Worm (Caenorhabditis elegans) whole organism, early embryonic: ENCODE measurements around the gene Y43B11AL.1.

ENCODE experiments used
- B0310.2 ChIP-seq: sonication (generic microtip); optimal IDR thresholded peaks from 2 replicates; lab custom pipeline; 2016; ENCODE audit warnings: mild to moderate bottlenecking, missing genetic modification characterization, missing compliant biosample characterization
- F13C5.2 ChIP-seq: sonication (generic microtip); optimal IDR thresholded peaks from 2 replicates; lab custom pipeline; 2017; ENCODE audit warnings: mild to moderate bottlenecking, missing genetic modification characterization, inconsistent platforms, missing compliant biosample characterization
- aly-1 ChIP-seq: sonication (generic microtip); optimal IDR thresholded peaks from 2 replicates; lab custom pipeline; 2016; ENCODE audit warnings: missing genetic modification characterization, missing compliant biosample characterization
- ama-1 ChIP-seq: fragments of 150-350 bp; optimal IDR thresholded peaks from 2 replicates; lab custom pipeline; 2014
- ceh-13 ChIP-seq: fragments of 200-800 bp; sonication (Bioruptor generic); optimal IDR thresholded peaks from 2 replicates; lab custom pipeline; 2018; ENCODE audit warnings: mild to moderate bottlenecking, missing genetic modification characterization, missing compliant biosample characterization
- ceh-36 ChIP-seq: sonication (generic microtip); optimal IDR thresholded peaks from 2 replicates; lab custom pipeline; 2016; ENCODE audit warnings: missing genetic modification characterization, inconsistent platforms, missing compliant biosample characterization
- ets-7 ChIP-seq: sonication (generic microtip); optimal IDR thresholded peaks from 2 replicates; lab custom pipeline; 2016; ENCODE audit warnings: missing genotype, missing genetic modification characterization, missing compliant biosample characterization
- flt-1 ChIP-seq: fragments of 200-800 bp; sonication (Bioruptor generic); IDR thresholded peaks from 2 replicates; pipeline ENCODE4 v1.3.6; 2022; ENCODE audit warnings: missing genetic modification characterization, missing compliant biosample characterization
- hmbx-1 ChIP-seq: sonication (generic microtip); optimal IDR thresholded peaks from 2 replicates; lab custom pipeline; 2016; ENCODE audit warnings: mild to moderate bottlenecking, missing genetic modification characterization, missing compliant biosample characterization
- hmg-4 ChIP-seq: fragments of 200-800 bp; sonication (Bioruptor generic); optimal IDR thresholded peaks from 2 replicates; lab custom pipeline; 2018; ENCODE audit warnings: mild to moderate bottlenecking, missing genetic modification characterization, missing compliant biosample characterization
- hnd-1 ChIP-seq: sonication (generic microtip); optimal IDR thresholded peaks from 2 replicates; lab custom pipeline; 2016; ENCODE audit warnings: missing genetic modification characterization, missing compliant biosample characterization
- pes-1 ChIP-seq: fragments of 200-800 bp; sonication (Bioruptor generic); IDR thresholded peaks from 2 replicates; pipeline ENCODE4 v1.3.6; 2022; ENCODE audit warnings: missing genetic modification reagents, missing genetic modification characterization, missing compliant biosample characterization
- scrt-1 ChIP-seq: fragments of 200-800 bp; sonication (Bioruptor generic); IDR thresholded peaks from 2 replicates; pipeline ENCODE4 v1.3.6; 2022; ENCODE audit warnings: missing genetic modification characterization, missing compliant biosample characterization
- sea-1 ChIP-seq: fragments of 200-800 bp; sonication (Bioruptor generic); conservative IDR thresholded peaks from 2 replicates; pipeline ENCODE4 v1.3.6; 2022; ENCODE audit warnings: missing genetic modification characterization, missing compliant biosample characterization
- tbx-11 ChIP-seq: fragments of 200-800 bp; sonication (Bioruptor generic); IDR thresholded peaks from 2 replicates; pipeline ENCODE4 v1.3.6; 2022; ENCODE audit warnings: missing genetic modification characterization, missing compliant biosample characterization
- tbx-37 ChIP-seq: fragments of 200-800 bp; sonication (Bioruptor generic); conservative IDR thresholded peaks from 2 replicates; pipeline ENCODE4 v1.3.6; 2022; ENCODE audit warnings: missing genetic modification reagents, missing genetic modification characterization, missing compliant biosample characterization
- tra-4 ChIP-seq: sonication (generic microtip); optimal IDR thresholded peaks from 2 replicates; lab custom pipeline; 2017; ENCODE audit warnings: missing genetic modification characterization, missing compliant biosample characterization

Y43B11AL.1 gene

ce11 chrIV:7052135-7052534, 13.0 kb upstream of the Y43B11AL.1 start:
- TF ChIP-seq B0310.2 (tag; lab: Kevin White, UChicago) (no peak), hmg-4 (no peak), ceh-13 (no peak), hnd-1 (tag; lab: Kevin White, UChicago) (no peak)

DNA sequence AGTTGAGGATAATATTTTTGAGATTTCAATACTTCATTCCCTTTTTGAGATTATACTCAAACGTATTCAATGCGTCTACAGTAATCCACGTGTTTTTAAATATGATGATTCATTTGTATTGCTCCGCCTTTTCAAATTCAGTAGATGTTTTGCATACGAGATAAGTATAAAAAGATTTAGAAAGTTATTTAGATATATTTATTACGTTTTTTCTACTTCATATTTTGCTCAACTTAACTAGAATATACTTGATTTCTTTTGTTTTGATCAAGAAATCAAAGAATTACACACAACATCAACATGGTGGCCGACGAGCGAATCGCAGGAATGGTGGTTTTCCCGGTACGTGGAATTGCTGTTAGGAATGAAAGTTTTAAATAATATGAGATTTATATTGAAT, 7.4 kb upstream of the Y43B11AL.1 start, which contains the start of gene srx-50:
srx-50 (plus strand) TSS at position 301 of the 400 bp plus-strand sequence.
- no peak for TF ChIP-seq hnd-1 (tag; lab: Kevin White, UChicago)
- no peak for TF ChIP-seq ceh-13
- TF ChIP-seq tbx-11 (GFP tag; lab: Robert Waterston, UW), result no peak
- TF ChIP-seq tbx-37 (GFP tag; lab: Robert Waterston, UW), result no peak
- TF ChIP-seq B0310.2 (tag; lab: Kevin White, UChicago), result no peak
- no peak for TF ChIP-seq pes-1
- TF ChIP-seq ceh-36 (tag; lab: Kevin White, UChicago), result no peak
- no peak for TF ChIP-seq aly-1
- no peak for TF ChIP-seq hmg-4
- TF ChIP-seq sea-1 (GFP tag; lab: Robert Waterston, UW), result no peak
- no peak for TF ChIP-seq flt-1
- TF ChIP-seq scrt-1 (GFP tag; lab: Robert Waterston, UW), result no peak
- no peak for TF ChIP-seq ama-1 (lab: Kevin White, UChicago)
- TF ChIP-seq tra-4 (tag; lab: Kevin White, UChicago), result no peak
- TF ChIP-seq hmbx-1 (tag; lab: Kevin White, UChicago), result no peak
- TF ChIP-seq ets-7 (tag; lab: Kevin White, UChicago), result no peak

DNA sequence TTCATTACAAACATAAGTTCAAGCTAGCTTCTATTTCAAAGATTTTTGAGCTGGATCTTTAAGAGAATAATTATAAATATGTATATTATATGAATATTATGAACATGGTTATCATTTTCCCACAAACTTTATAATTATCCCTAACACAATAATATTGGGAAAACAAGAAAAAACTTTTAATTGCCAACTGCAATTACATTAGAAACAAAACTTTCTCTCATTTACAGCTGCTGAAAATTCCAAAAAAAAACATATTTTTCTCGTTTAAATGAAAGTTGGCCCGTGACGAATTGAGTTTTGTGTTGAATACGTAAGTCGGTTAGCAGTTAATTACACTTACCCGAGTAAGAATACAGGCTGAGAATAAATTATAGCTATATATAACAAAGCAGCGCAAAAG, 2.4 kb upstream of the Y43B11AL.1 start:
- TF ChIP-seq tra-4 (tag; lab: Kevin White, UChicago), result no peak
- no peak for TF ChIP-seq hmbx-1 (tag; lab: Kevin White, UChicago)
- no peak for TF ChIP-seq scrt-1 (GFP tag; lab: Robert Waterston, UW)
- no peak for TF ChIP-seq F13C5.2 (tag; lab: Kevin White, UChicago)
- TF ChIP-seq hmg-4, result no peak
- TF ChIP-seq ceh-13, result no peak
- no peak for TF ChIP-seq flt-1
- TF ChIP-seq sea-1 (GFP tag; lab: Robert Waterston, UW), result no peak
- TF ChIP-seq hnd-1 (tag; lab: Kevin White, UChicago), result no peak
- TF ChIP-seq ets-7 (tag; lab: Kevin White, UChicago), result no peak
- no peak for TF ChIP-seq ama-1 (lab: Kevin White, UChicago)
- no peak for TF ChIP-seq ceh-36 (tag; lab: Kevin White, UChicago)
- no peak for TF ChIP-seq aly-1
- TF ChIP-seq B0310.2 (tag; lab: Kevin White, UChicago), result no peak
- no peak for TF ChIP-seq tbx-37 (GFP tag; lab: Robert Waterston, UW)

DNA sequence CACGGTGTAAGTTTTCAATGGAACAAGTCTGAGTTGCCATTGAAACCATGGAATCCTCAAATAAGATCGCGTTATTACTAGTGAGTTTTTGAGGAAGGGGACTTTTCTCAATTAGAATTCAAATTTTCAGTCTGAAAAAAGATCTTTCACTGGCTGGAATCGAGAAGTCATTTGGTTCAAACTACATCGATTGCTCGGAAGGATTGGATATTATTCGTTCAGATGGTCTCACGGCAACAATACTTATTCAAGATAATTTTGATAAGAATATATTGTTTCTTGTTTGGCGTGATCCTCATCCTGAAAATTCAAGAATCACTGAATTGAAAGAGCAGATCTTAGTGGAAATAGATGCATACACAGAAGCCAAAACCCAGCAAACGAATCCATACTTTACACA, 2.3 kb downstream of the Y43B11AL.1 start:
- TF ChIP-seq hmbx-1 (tag; lab: Kevin White, UChicago) (no peak), ama-1 (lab: Kevin White, UChicago) (no peak), scrt-1 (GFP tag; lab: Robert Waterston, UW) (no peak), B0310.2 (tag; lab: Kevin White, UChicago) (no peak), hnd-1 (tag; lab: Kevin White, UChicago) (no peak), F13C5.2 (tag; lab: Kevin White, UChicago) (no peak), flt-1 (no peak), pes-1 (no peak)

ce11 chrIV:7072110-7072509, 7.0 kb downstream of the Y43B11AL.1 start, which contains the start of gene srg-48:
srg-48 (plus strand) TSS chrIV:7072410.
- TF ChIP-seq tbx-11 (GFP tag; lab: Robert Waterston, UW) (no peak), hmbx-1 (tag; lab: Kevin White, UChicago) (no peak), hmg-4 (no peak), scrt-1 (GFP tag; lab: Robert Waterston, UW) (no peak), hnd-1 (tag; lab: Kevin White, UChicago) (no peak), ceh-36 (tag; lab: Kevin White, UChicago) (no peak), sea-1 (GFP tag; lab: Robert Waterston, UW) (no peak), tbx-37 (GFP tag; lab: Robert Waterston, UW) (no peak), ama-1 (lab: Kevin White, UChicago) (no peak), flt-1 (no peak), tra-4 (tag; lab: Kevin White, UChicago) (no peak), pes-1 (no peak), ceh-13 (no peak), F13C5.2 (tag; lab: Kevin White, UChicago) (no peak), ets-7 (tag; lab: Kevin White, UChicago) (no peak), B0310.2 (tag; lab: Kevin White, UChicago) (no peak)

DNA sequence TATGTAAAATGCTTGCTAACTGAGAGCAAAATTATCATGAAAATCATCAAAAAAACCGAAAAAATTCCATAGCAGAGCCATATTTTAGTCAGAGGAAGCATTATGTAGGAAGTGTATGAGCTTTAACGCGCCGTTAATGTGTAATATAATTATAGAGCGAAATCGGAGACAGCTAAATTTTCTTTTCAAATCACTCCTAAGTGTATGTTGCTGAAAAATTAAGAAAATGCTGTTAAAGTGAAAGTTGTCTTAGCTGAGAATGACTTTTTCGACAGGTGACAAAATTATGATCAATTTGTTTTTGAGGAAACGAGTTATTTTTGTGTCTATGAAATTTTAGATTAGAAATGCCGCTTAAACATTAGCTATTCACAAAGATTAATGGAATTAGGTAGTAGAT, 9.9 kb downstream of the Y43B11AL.1 start, which contains the start of gene srg-50:
srg-50 (minus strand) TSS at position 101 of the 400 bp plus-strand sequence.
- TF ChIP-seq flt-1, result no peak
- TF ChIP-seq sea-1 (GFP tag; lab: Robert Waterston, UW), result no peak
- TF ChIP-seq ceh-13, result no peak
- no peak for TF ChIP-seq B0310.2 (tag; lab: Kevin White, UChicago)
- TF ChIP-seq tbx-11 (GFP tag; lab: Robert Waterston, UW), result no peak
- TF ChIP-seq tbx-37 (GFP tag; lab: Robert Waterston, UW), result no peak
- TF ChIP-seq F13C5.2 (tag; lab: Kevin White, UChicago), result no peak
- no peak for TF ChIP-seq pes-1
- no peak for TF ChIP-seq ceh-36 (tag; lab: Kevin White, UChicago)
- no peak for TF ChIP-seq hnd-1 (tag; lab: Kevin White, UChicago)
- no peak for TF ChIP-seq scrt-1 (GFP tag; lab: Robert Waterston, UW)
- no peak for TF ChIP-seq hmg-4
- no peak for TF ChIP-seq tra-4 (tag; lab: Kevin White, UChicago)
- no peak for TF ChIP-seq hmbx-1 (tag; lab: Kevin White, UChicago)
- TF ChIP-seq ets-7 (tag; lab: Kevin White, UChicago), result no peak
- no peak for TF ChIP-seq ama-1 (lab: Kevin White, UChicago)
- TF ChIP-seq aly-1, result no peak

DNA sequence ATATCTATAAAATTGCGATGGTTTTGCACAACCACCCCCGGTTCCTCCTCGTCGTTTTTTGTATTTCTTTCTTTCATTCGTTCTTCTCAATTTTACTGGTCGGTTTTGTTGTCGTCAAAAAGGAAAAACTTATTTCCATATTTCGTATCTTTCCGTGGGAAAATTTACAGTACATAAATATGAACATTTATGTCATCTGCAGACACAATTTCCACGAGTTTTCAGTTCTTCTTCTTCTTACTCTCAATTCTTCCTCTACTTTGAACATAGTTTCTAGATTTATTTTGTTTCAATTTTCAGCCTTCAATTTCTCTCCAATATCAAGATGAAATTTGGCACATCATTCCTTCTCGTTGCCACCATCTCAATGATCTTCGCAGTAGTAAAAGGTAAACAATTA, 16.1 kb downstream of the Y43B11AL.1 start, which contains the start of gene Y43B11AR.1:
Y43B11AR.1 (plus strand) TSS at position 301 of the 400 bp plus-strand sequence.
- TF ChIP-seq hmbx-1 (tag; lab: Kevin White, UChicago) (no peak), B0310.2 (tag; lab: Kevin White, UChicago) (no peak), flt-1 (no peak), tra-4 (tag; lab: Kevin White, UChicago) (no peak), F13C5.2 (tag; lab: Kevin White, UChicago) (no peak), tbx-11 (GFP tag; lab: Robert Waterston, UW) (no peak), ets-7 (tag; lab: Kevin White, UChicago) (no peak), pes-1 (no peak), tbx-37 (GFP tag; lab: Robert Waterston, UW) (no peak), hnd-1 (tag; lab: Kevin White, UChicago) (no peak), sea-1 (GFP tag; lab: Robert Waterston, UW) (no peak)
